Worm (Caenorhabditis elegans): ENCODE results near the gene F21D12.3.
A peak's percentile ranks its signal among the peaks of the same experiment; 100 is the strongest.

Gene F21D12.3

DNA sequence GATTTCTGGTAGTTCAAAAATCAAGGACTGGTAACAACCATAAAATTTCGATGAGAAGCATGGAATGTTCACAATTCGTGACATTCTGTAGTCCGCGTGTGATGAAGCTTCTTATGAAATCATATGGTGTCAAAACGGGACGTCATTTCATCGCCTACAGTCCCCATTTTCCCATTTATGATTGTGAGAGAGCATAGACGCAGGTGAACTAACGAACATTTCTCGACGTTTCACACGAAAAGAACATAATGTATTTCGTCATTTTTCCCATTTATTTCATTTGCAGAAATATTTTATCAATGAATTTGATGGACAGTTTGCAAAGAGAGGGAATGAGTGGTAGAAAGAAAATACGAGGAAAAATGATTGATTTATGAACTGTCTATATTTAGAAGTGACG, 36.7 kb downstream of the F21D12.3 start:
- TF ChIP-seq elt-2 (tag; optimal IDR thresholded peaks at IDR 0.05): peak; percentile 49
- peak; percentile 6 for TF ChIP-seq nhr-43 (tag; optimal IDR thresholded peaks at IDR 0.05; ENCODE audit: poor library complexity, severe bottlenecking)
- no peak for TF ChIP-seq R02D3.7 (tag; optimal IDR thresholded peaks at IDR 0.05)
- TF ChIP-seq ztf-4 (tag; optimal IDR thresholded peaks at IDR 0.05): no peak

DNA sequence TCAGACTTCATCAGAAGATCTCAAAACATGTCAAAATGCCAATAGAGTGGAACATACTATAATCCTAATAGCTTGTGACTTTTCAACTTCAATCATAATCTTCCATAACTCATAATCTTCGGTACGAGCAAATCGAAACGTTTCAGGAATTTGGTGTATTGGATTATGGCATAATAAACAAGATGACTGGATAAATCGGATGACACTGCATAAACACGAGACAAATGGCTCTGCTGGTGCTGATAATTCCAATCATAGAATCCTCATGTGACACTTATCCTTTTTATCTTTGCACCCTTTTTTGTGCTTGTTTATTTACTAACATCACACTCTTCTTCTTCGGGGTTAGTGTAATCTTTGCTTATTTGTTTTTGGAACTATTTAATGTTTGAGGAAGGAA, 40.8 kb downstream of the F21D12.3 start:
- TF ChIP-seq R02D3.7 (tag; optimal IDR thresholded peaks at IDR 0.05) (no peak), pha-4 (tag; optimal IDR thresholded peaks at IDR 0.05) (peak; percentile 67), ama-1 (optimal IDR thresholded peaks at IDR 0.05) (no peak), mdl-1 (tag; optimal IDR thresholded peaks at IDR 0.05) (no peak), nhr-11 (tag; optimal IDR thresholded peaks at IDR 0.05) (no peak)

DNA sequence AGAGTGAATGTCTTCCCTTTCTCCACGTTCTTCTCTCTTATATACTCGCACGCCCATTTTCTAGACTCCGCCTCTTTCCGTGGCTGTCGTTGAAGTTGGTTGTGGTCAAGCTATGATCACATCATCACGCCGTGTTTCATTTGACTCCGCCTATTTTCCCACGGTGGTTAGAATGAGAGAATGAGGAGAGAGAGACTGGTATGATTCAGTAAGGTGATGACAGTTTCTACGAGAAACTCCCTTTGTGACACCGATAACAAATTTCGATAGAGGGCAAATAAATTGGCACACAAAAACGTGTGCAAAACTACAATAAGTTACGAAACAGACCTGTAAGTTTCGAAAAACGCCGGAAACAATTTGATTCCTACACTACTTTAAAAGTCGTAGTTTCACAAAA, 43.2 kb downstream of the F21D12.3 start:
- no peak for TF ChIP-seq nhr-67 (tag; optimal IDR thresholded peaks at IDR 0.05)
- TF ChIP-seq elt-2 (tag; optimal IDR thresholded peaks at IDR 0.05): peak; percentile 4
- TF ChIP-seq daf-12 (tag; optimal IDR thresholded peaks at IDR 0.05): no peak
- peak; percentile 20 for TF ChIP-seq fos-1 (tag; optimal IDR thresholded peaks at IDR 0.05)
- TF ChIP-seq aly-2 (tag; optimal IDR thresholded peaks at IDR 0.05): no peak
- no peak for TF ChIP-seq ama-1 (optimal IDR thresholded peaks at IDR 0.05)
- no peak for TF ChIP-seq nhr-237 (tag; optimal IDR thresholded peaks at IDR 0.05)
- TF ChIP-seq egl-27 (tag; optimal IDR thresholded peaks at IDR 0.05): no peak
- no peak for TF ChIP-seq ztf-11 (tag; optimal IDR thresholded peaks at IDR 0.05)
- no peak for TF ChIP-seq jun-1 (tag; optimal IDR thresholded peaks at IDR 0.05)
- no peak for TF ChIP-seq elt-3 (tag; optimal IDR thresholded peaks at IDR 0.05)
- TF ChIP-seq ceh-82 (tag; optimal IDR thresholded peaks at IDR 0.05): no peak

DNA sequence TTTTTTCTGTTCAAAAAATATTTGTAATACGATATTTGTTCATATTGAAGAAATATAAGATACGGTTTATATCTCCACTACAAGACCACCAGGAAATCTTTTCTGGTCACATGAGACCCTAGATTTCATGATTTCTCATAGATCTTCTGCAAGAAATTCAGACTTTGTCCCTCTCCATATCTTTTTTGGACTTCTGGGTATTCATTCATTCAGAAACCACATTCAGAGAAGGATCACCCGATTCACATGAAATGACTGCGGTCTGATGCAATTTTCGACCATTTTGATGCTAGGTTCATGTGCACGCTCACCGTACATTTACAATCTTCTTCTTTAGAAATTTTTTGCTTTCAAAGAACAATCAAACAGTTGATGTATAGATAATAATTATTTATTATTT, 44.0 kb downstream of the F21D12.3 start:
- TF ChIP-seq fkh-10 (GFP tag; optimal IDR thresholded peaks at IDR 0.05) (no peak), nhr-23 (tag; optimal IDR thresholded peaks at IDR 0.05) (peak; percentile 23), nhr-43 (tag; optimal IDR thresholded peaks at IDR 0.05; ENCODE audit: poor library complexity, severe bottlenecking) (peak; percentile 35)

DNA sequence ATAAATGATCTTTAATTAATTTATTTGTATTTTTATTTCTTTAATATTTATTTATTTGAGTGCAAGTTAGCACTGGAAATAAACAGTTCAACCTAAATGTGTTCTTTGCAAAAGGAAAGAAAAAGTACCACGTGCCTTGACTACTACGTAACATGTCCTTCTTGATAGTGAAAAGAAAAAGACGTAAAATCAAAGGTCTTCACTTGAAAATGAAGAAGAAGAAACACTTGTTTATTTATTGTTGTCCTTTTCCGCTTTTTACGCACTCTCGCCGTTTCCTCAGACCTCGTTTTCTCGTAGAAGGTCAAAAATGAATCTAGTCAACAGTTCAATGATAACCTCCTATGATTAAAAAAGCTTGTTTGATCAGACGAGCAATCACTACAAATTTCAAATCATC, 45.9 kb downstream of the F21D12.3 start:
- TF ChIP-seq zag-1 (tag; optimal IDR thresholded peaks at IDR 0.05) (no peak), ceh-82 (tag; optimal IDR thresholded peaks at IDR 0.05) (no peak), egl-27 (tag; optimal IDR thresholded peaks at IDR 0.05) (no peak), nhr-25 (tag; optimal IDR thresholded peaks at IDR 0.05) (peak; percentile 45), egl-5 (tag; optimal IDR thresholded peaks at IDR 0.05) (no peak), nhr-77 (tag; optimal IDR thresholded peaks at IDR 0.05) (no peak), nhr-23 (tag; optimal IDR thresholded peaks at IDR 0.05) (peak; percentile 29), nhr-43 (tag; optimal IDR thresholded peaks at IDR 0.05; ENCODE audit: poor library complexity, severe bottlenecking) (peak; percentile 55)

DNA sequence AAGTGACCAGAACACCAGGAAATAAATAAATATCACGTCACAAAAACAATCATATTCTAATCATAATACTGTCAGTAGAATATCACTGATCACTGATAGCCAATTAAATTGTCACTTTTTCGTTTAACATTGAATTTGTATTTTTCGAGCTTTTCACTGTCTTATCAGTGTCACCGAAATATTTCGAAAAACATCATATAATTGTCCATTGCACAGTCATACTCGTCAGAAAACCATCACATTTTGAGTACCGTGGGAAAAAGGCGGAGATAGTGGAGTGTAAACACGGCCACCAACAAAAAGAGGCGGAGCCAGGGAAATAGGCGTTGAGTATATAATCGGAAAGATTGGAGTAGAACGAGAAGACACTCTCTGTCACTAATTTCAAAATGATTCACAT, 46.6 kb downstream of the F21D12.3 start:
- TF ChIP-seq mdl-1 (tag; optimal IDR thresholded peaks at IDR 0.05): no peak
- TF ChIP-seq R02D3.7 (tag; optimal IDR thresholded peaks at IDR 0.05): no peak
- TF ChIP-seq nhr-25 (tag; optimal IDR thresholded peaks at IDR 0.05): no peak
- peak; percentile 52 for TF ChIP-seq pqm-1 (tag; optimal IDR thresholded peaks at IDR 0.05)
- no peak for TF ChIP-seq eor-1 (tag; optimal IDR thresholded peaks at IDR 0.05)
- TF ChIP-seq elt-2 (tag; optimal IDR thresholded peaks at IDR 0.05): peak; percentile 80

DNA sequence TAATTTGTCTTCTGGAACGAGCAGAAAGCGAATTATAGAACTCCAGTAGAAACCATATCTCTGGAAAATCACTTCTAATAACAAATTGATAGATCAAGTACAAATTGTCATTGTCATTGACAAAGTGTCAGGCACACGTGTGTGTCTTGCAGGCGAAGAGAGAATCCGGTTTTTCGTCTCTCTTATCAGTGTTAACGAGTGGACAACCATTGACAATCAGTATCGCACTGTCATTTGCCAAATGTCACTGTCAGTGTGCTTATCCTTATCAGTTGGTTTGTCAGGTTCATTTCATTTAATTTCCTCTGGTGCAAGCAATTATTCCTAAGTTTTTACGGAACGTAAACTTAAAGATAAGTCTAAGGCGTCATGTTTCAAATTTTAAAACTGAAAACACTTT, 50.3 kb downstream of the F21D12.3 start:
- TF ChIP-seq elt-3 (tag; optimal IDR thresholded peaks at IDR 0.05) (peak in 1 of 3 experiments; percentile 41), mdl-1 (tag; optimal IDR thresholded peaks at IDR 0.05) (peak; percentile 3), nhr-23 (tag; optimal IDR thresholded peaks at IDR 0.05) (peak; percentile 32), nhr-43 (tag; optimal IDR thresholded peaks at IDR 0.05; ENCODE audit: poor library complexity, severe bottlenecking) (peak; percentile 48), nhr-25 (tag; optimal IDR thresholded peaks at IDR 0.05) (peak; percentile 1), lin-15B (tag; optimal IDR thresholded peaks at IDR 0.05) (no peak), unc-62 (GFP tag; optimal IDR thresholded peaks at IDR 0.05) (no peak), snpc-4 (tag; optimal IDR thresholded peaks at IDR 0.05) (no peak), elt-2 (tag; optimal IDR thresholded peaks at IDR 0.05) (peak; percentile 79), nfya-1 (tag; optimal IDR thresholded peaks at IDR 0.05; ENCODE audit: insufficient read depth) (no peak), pqm-1 (tag; optimal IDR thresholded peaks at IDR 0.05) (peak; percentile 50)
